Worm (Caenorhabditis elegans) whole organism, L2 larva: ENCODE measurements around the gene F59E12.6.

ENCODE experiments used
- F13H6.1 ChIP-seq: sonication (generic microtip); optimal IDR thresholded peaks from 2 replicates; lab custom pipeline; 2016; ENCODE audit warnings: missing genetic modification characterization, missing compliant biosample characterization
- alr-1 ChIP-seq: fragments of 150-350 bp; optimal IDR thresholded peaks from 2 replicates; lab custom pipeline; 2014; ENCODE audit warnings: missing biosample characterization, missing genetic modification characterization
- ama-1 ChIP-seq: fragments of 150-350 bp; optimal IDR thresholded peaks from 2 replicates; lab custom pipeline; 2018; ENCODE audit warnings: inconsistent platforms
- ceh-16 ChIP-seq: fragments of 150-350 bp; optimal IDR thresholded peaks from 2 replicates; lab custom pipeline; 2014; ENCODE audit warnings: missing biosample characterization, missing genetic modification characterization
- ceh-82 ChIP-seq: fragments of 150-350 bp; optimal IDR thresholded peaks from 2 replicates; lab custom pipeline; 2014; ENCODE audit warnings: missing biosample characterization, missing genetic modification characterization
- gmeb-1 ChIP-seq: fragments of 150-350 bp; optimal IDR thresholded peaks from 2 replicates; lab custom pipeline; 2014; ENCODE audit warnings: missing biosample characterization, missing genetic modification characterization
- lsy-2 ChIP-seq, 2 experiments: fragments of 150-350 bp in 1 of 2; sonication (generic microtip) in 1 of 2; optimal IDR thresholded peaks; 2 replicates each; lab custom pipeline; 2014 to 2017; ENCODE audit warnings: missing biosample characterization in 2 of 2, missing genetic modification characterization in 2 of 2
- nhr-23 ChIP-seq: fragments of 150-350 bp; optimal IDR thresholded peaks from 2 replicates; lab custom pipeline; 2014; ENCODE audit warnings: missing biosample characterization, missing genetic modification reagents, missing genetic modification characterization
- nhr-25 ChIP-seq: fragments of 150-350 bp; sonication (generic microtip); optimal IDR thresholded peaks from 3 replicates; lab custom pipeline; 2014; ENCODE audit warnings: missing biosample characterization, missing genetic modification characterization
- skn-1 ChIP-seq: sonication (generic microtip); optimal IDR thresholded peaks from 2 replicates; lab custom pipeline; 2017; ENCODE audit warnings: missing biosample characterization, missing genetic modification characterization
- snpc-4 ChIP-seq: fragments of 150-350 bp; optimal IDR thresholded peaks from 2 replicates; lab custom pipeline; 2014; ENCODE audit warnings: missing biosample characterization, missing genetic modification characterization
- unc-39 ChIP-seq: fragments of 150-350 bp; optimal IDR thresholded peaks from 2 replicates; lab custom pipeline; 2014; ENCODE audit warnings: missing biosample characterization, missing genetic modification characterization
- unc-62 ChIP-seq: fragments of 150-350 bp; optimal IDR thresholded peaks from 2 replicates; lab custom pipeline; 2014; ENCODE audit warnings: missing biosample characterization, missing genetic modification reagents, missing genetic modification characterization
- ztf-11 ChIP-seq: sonication (generic microtip); optimal IDR thresholded peaks from 2 replicates; lab custom pipeline; 2017; ENCODE audit warnings: missing biosample characterization, missing genetic modification characterization

ce11 chrII:5648272-5648671, 17.5 kb upstream of the F59E12.6 start, which contains the start of gene ddl-1:
- no peak for TF ChIP-seq ceh-16 (tag; lab: Kevin White, UChicago)
- no peak for TF ChIP-seq lsy-2 (tag; optimal IDR thresholded peaks at IDR 0.05; lab: Kevin White, UChicago)
- TF ChIP-seq ztf-11 (tag; lab: Kevin White, UChicago): no peak
- no peak for TF ChIP-seq nhr-25 (tag; lab: Kevin White, UChicago)
- no peak for TF ChIP-seq alr-1 (tag; lab: Kevin White, UChicago)
- TF ChIP-seq unc-62: no peak
- no peak for TF ChIP-seq ceh-82 (tag; lab: Kevin White, UChicago)
- TF ChIP-seq gmeb-1 (tag; lab: Kevin White, UChicago): no peak
- TF ChIP-seq nhr-23: no peak
- TF ChIP-seq unc-39 (tag; lab: Kevin White, UChicago): no peak
- no peak for TF ChIP-seq F13H6.1
- no peak for TF ChIP-seq snpc-4 (tag; lab: Kevin White, UChicago)
- TF ChIP-seq skn-1 (tag; lab: Kevin White, UChicago): no peak
- no peak for TF ChIP-seq ama-1 (lab: Kevin White, UChicago)
